Fruit fly (Drosophila melanogaster) Kc167 (cell line): ENCODE data around the gene CG9662.

Experiments used
- h ChIP-seq: fragments of >200 bp; optimal IDR thresholded peaks from 3 replicates; lab custom pipeline; 2018; ENCODE audit warnings: missing external identifiers
- insv ChIP-seq: fragments of >200 bp; optimal IDR thresholded peaks from 3 replicates; lab custom pipeline; 2018; ENCODE audit warnings: missing external identifiers
- psq ChIP-seq: fragments of >200 bp; optimal IDR thresholded peaks from 2 replicates; lab custom pipeline; 2017; ENCODE audit warnings: missing external identifiers

DNA sequence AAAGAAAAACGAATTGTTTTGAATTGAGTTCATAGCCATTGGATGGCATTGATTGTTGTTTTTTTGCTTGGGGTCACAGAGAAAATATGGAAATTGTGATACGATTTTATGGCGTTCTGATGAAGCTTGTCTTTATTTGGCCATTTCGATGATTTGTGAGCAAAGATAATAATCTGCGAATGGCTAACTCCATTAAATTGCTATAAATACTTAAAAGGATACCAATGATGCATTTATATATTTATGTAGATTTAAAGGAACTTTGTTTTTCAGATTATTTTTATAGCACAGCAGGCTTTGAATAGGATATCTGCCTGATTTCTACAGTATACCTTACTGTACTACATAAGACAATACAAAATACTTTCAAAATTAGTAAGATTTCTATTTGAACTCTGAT, 33.7 kb upstream of the CG9662 start, which contains the start of gene CG8840:
- TF ChIP-seq insv (lab: Kevin White, UChicago): no peak
- TF ChIP-seq psq: no peak
- no peak for TF ChIP-seq h (lab: Kevin White, UChicago)
